Worm (Caenorhabditis elegans) whole organism, late embryonic: ENCODE measurements around the gene ssq-2.

Experiments used
- C08G9.2 ChIP-seq: sonication (generic microtip); optimal IDR thresholded peaks from 2 replicates; lab custom pipeline; 2016; ENCODE audit warnings: mild to moderate bottlenecking, missing genetic modification characterization, moderate library complexity, missing compliant biosample characterization
- C38D4.7 ChIP-seq: fragments of 200-800 bp; sonication (Bioruptor generic); optimal IDR thresholded peaks from 2 replicates; lab custom pipeline; 2018; ENCODE audit warnings: mild to moderate bottlenecking, missing genetic modification characterization, moderate library complexity, missing compliant biosample characterization
- K09A11.1 ChIP-seq: sonication (generic microtip); optimal IDR thresholded peaks from 2 replicates; lab custom pipeline; 2017; ENCODE audit warnings: antibody characterized with exemption, mild to moderate bottlenecking, missing genetic modification characterization, missing compliant biosample characterization; ENCODE audit not compliant: insufficient read depth
- ceh-14 ChIP-seq: sonication (generic microtip); optimal IDR thresholded peaks from 2 replicates; lab custom pipeline; 2016; ENCODE audit warnings: missing genotype, missing genetic modification characterization, missing compliant biosample characterization
- ceh-19 ChIP-seq: fragments of 200-800 bp; sonication (Bioruptor generic); optimal IDR thresholded peaks from 2 replicates; lab custom pipeline; 2018; ENCODE audit warnings: mild to moderate bottlenecking, missing genetic modification characterization, missing compliant biosample characterization
- ceh-22 ChIP-seq: sonication (generic microtip); optimal IDR thresholded peaks from 2 replicates; lab custom pipeline; 2017; ENCODE audit warnings: missing biosample characterization, missing genetic modification characterization
- ceh-24 ChIP-seq: sonication (generic microtip); optimal IDR thresholded peaks from 2 replicates; lab custom pipeline; 2016; ENCODE audit warnings: mild to moderate bottlenecking, missing genetic modification characterization, missing compliant biosample characterization
- ceh-34 ChIP-seq: sonication (generic microtip); optimal IDR thresholded peaks from 2 replicates; lab custom pipeline; 2016; ENCODE audit warnings: mild to moderate bottlenecking, missing genetic modification characterization, missing compliant biosample characterization
- ceh-45 ChIP-seq: fragments of 200-800 bp; sonication (Bioruptor generic); IDR thresholded peaks from 2 replicates; pipeline ENCODE4 v1.3.6; 2022; ENCODE audit warnings: missing genetic modification reagents, missing genetic modification characterization, missing compliant biosample characterization
- ceh-6 ChIP-seq: fragments of 200-800 bp; sonication (Bioruptor generic); optimal IDR thresholded peaks from 2 replicates; lab custom pipeline; 2018; ENCODE audit warnings: mild to moderate bottlenecking, missing genetic modification characterization, missing compliant biosample characterization
- ceh-9 ChIP-seq: sonication (generic microtip); optimal IDR thresholded peaks from 2 replicates; lab custom pipeline; 2016; ENCODE audit warnings: mild to moderate bottlenecking, missing genetic modification characterization, inconsistent platforms, missing compliant biosample characterization
- che-1 ChIP-seq: sonication (generic microtip); optimal IDR thresholded peaks from 2 replicates; lab custom pipeline; 2016; ENCODE audit warnings: mild to moderate bottlenecking, missing genetic modification characterization, missing compliant biosample characterization
- dmd-4 ChIP-seq: sonication (generic microtip); optimal IDR thresholded peaks from 2 replicates; lab custom pipeline; 2016; ENCODE audit warnings: borderline replicate concordance, missing genetic modification characterization, missing compliant biosample characterization
- dve-1 ChIP-seq: sonication (generic microtip); optimal IDR thresholded peaks from 2 replicates; lab custom pipeline; 2017; ENCODE audit warnings: antibody characterized with exemption, mild to moderate bottlenecking, missing genetic modification characterization, missing compliant biosample characterization
- elt-2 ChIP-seq: sonication (generic microtip); optimal IDR thresholded peaks from 2 replicates; lab custom pipeline; 2016; ENCODE audit warnings: missing genetic modification reagents, missing genetic modification characterization, missing compliant biosample characterization
- eyg-1 ChIP-seq: sonication (generic microtip); optimal IDR thresholded peaks from 2 replicates; lab custom pipeline; 2016; ENCODE audit warnings: missing genotype, missing genetic modification characterization, missing compliant biosample characterization
- fkh-10 ChIP-seq: fragments of 150-350 bp; optimal IDR thresholded peaks from 2 replicates; lab custom pipeline; 2014; ENCODE audit warnings: missing biosample characterization, missing genetic modification reagents, missing genetic modification characterization
- gmeb-2 ChIP-seq: sonication (generic microtip); optimal IDR thresholded peaks from 2 replicates; lab custom pipeline; 2016; ENCODE audit warnings: missing genetic modification characterization, inconsistent platforms, missing compliant biosample characterization
- hlh-15 ChIP-seq: sonication (generic microtip); optimal IDR thresholded peaks from 2 replicates; lab custom pipeline; 2016; ENCODE audit warnings: missing genetic modification characterization, missing compliant biosample characterization
- hlh-30 ChIP-seq: sonication (generic microtip); optimal IDR thresholded peaks from 2 replicates; lab custom pipeline; 2017; ENCODE audit warnings: antibody characterized with exemption, missing genetic modification characterization, missing compliant biosample characterization; ENCODE audit not compliant: insufficient read depth
- hlh-6 ChIP-seq: sonication (generic microtip); optimal IDR thresholded peaks from 2 replicates; lab custom pipeline; 2016; ENCODE audit warnings: missing genotype, missing genetic modification characterization, missing compliant biosample characterization
- hlh-8 ChIP-seq: sonication (generic microtip); optimal IDR thresholded peaks from 2 replicates; lab custom pipeline; 2016; ENCODE audit warnings: missing genotype, missing genetic modification characterization, missing compliant biosample characterization
- lim-6 ChIP-seq: sonication (generic microtip); optimal IDR thresholded peaks from 2 replicates; lab custom pipeline; 2016; ENCODE audit warnings: missing genetic modification characterization, missing compliant biosample characterization
- lin-11 ChIP-seq: fragments of 200-800 bp; sonication (Bioruptor generic); optimal IDR thresholded peaks from 2 replicates; lab custom pipeline; 2018; ENCODE audit warnings: mild to moderate bottlenecking, missing genetic modification characterization, missing compliant biosample characterization
- madf-2 ChIP-seq: sonication (generic microtip); optimal IDR thresholded peaks from 2 replicates; lab custom pipeline; 2017; ENCODE audit warnings: missing genetic modification characterization, missing compliant biosample characterization
- nfya-1 ChIP-seq: sonication (generic microtip); optimal IDR thresholded peaks from 2 replicates; lab custom pipeline; 2017; ENCODE audit warnings: missing genetic modification characterization, mild to moderate bottlenecking, missing compliant biosample characterization, antibody characterized with exemption, moderate library complexity
- nhr-232 ChIP-seq: sonication (generic microtip); optimal IDR thresholded peaks from 2 replicates; lab custom pipeline; 2016; ENCODE audit warnings: missing genetic modification characterization, missing compliant biosample characterization
- npax-4 ChIP-seq: sonication (generic microtip); optimal IDR thresholded peaks from 2 replicates; lab custom pipeline; 2016; ENCODE audit warnings: missing genetic modification characterization, missing compliant biosample characterization
- pat-9 ChIP-seq: fragments of 200-800 bp; sonication (Bioruptor generic); optimal IDR thresholded peaks from 2 replicates; lab custom pipeline; 2018; ENCODE audit warnings: mild to moderate bottlenecking, missing genetic modification characterization, moderate library complexity, missing compliant biosample characterization
- pax-1 ChIP-seq: fragments of 150-350 bp; optimal IDR thresholded peaks from 2 replicates; lab custom pipeline; 2014; ENCODE audit warnings: missing biosample characterization, missing genetic modification characterization
- pros-1 ChIP-seq: fragments of 150-350 bp; optimal IDR thresholded peaks from 2 replicates; lab custom pipeline; 2014; ENCODE audit warnings: missing biosample characterization, missing genetic modification reagents, missing genetic modification characterization
- sox-4 ChIP-seq: sonication (generic microtip); optimal IDR thresholded peaks from 2 replicates; lab custom pipeline; 2017; ENCODE audit warnings: mild to moderate bottlenecking, missing genetic modification characterization, inconsistent platforms, missing compliant biosample characterization
- tbx-2 ChIP-seq: sonication (generic microtip); optimal IDR thresholded peaks from 2 replicates; lab custom pipeline; 2016; ENCODE audit warnings: missing genetic modification characterization, missing compliant biosample characterization
- tbx-7 ChIP-seq: sonication (generic microtip); optimal IDR thresholded peaks from 2 replicates; lab custom pipeline; 2016; ENCODE audit warnings: missing genotype, missing genetic modification characterization, missing compliant biosample characterization
- ttx-3 ChIP-seq: sonication (generic microtip); optimal IDR thresholded peaks from 2 replicates; lab custom pipeline; 2016; ENCODE audit warnings: missing genetic modification reagents, missing genetic modification characterization, missing compliant biosample characterization
- unc-55 ChIP-seq: sonication (generic microtip); optimal IDR thresholded peaks from 2 replicates; lab custom pipeline; 2017; ENCODE audit warnings: missing biosample characterization, missing genetic modification reagents, missing genetic modification characterization
- unc-86 ChIP-seq: sonication (generic microtip); optimal IDR thresholded peaks from 2 replicates; lab custom pipeline; 2016; ENCODE audit warnings: missing genetic modification characterization, missing compliant biosample characterization

Gene ssq-2

ce11 chrIV:5038744-5039143 lies 42.8 kb downstream of the ssq-2 start:
- TF ChIP-seq hlh-8 = no peak
- 0 out of 2 replicates have a peak, but pooled peaks have one; percentile 8 for TF ChIP-seq ceh-45 (GFP tag; lab: Robert Waterston, UW)
- TF ChIP-seq ceh-34 (tag; lab: Kevin White, UChicago) = no peak
- TF ChIP-seq tbx-2 (tag; lab: Kevin White, UChicago) = no peak
- TF ChIP-seq C38D4.7 (GFP tag; lab: Kevin White, UChicago) = peak; percentile 26
- TF ChIP-seq fkh-10 (GFP tag; lab: Kevin White, UChicago) = no peak
- no peak for TF ChIP-seq pax-1 (tag; lab: Kevin White, UChicago)
- TF ChIP-seq ceh-6 (GFP tag; lab: Kevin White, UChicago) = peak; percentile 21
- no peak for TF ChIP-seq eyg-1 (tag; lab: Kevin White, UChicago)
- TF ChIP-seq hlh-6 = no peak
- TF ChIP-seq ttx-3 (tag; lab: Kevin White, UChicago) = peak; percentile 39
- no peak for TF ChIP-seq madf-2
- TF ChIP-seq ceh-14 (tag; lab: Kevin White, UChicago) = no peak
- TF ChIP-seq pat-9 (tag; lab: Kevin White, UChicago) = peak; percentile 23
- no peak for TF ChIP-seq npax-4
- no peak for TF ChIP-seq K09A11.1 (tag; lab: Kevin White, UChicago)
- no peak for TF ChIP-seq hlh-15
- no peak for TF ChIP-seq ceh-22 (tag; lab: Kevin White, UChicago)
- TF ChIP-seq hlh-30 (tag; lab: Kevin White, UChicago) = no peak
- TF ChIP-seq che-1 = peak; percentile 39
- TF ChIP-seq nfya-1 (tag; lab: Kevin White, UChicago) = peak; percentile 3
- TF ChIP-seq pros-1 (tag; lab: Kevin White, UChicago) = no peak
- no peak for TF ChIP-seq elt-2
- no peak for TF ChIP-seq tbx-7 (tag; lab: Kevin White, UChicago)
- peak; percentile 32 for TF ChIP-seq nhr-232 (tag; lab: Kevin White, UChicago)
- TF ChIP-seq dmd-4 (tag; lab: Kevin White, UChicago) = no peak
- TF ChIP-seq lin-11 = peak; percentile 3
- peak; percentile 29 for TF ChIP-seq sox-4 (tag; lab: Kevin White, UChicago)
- peak; percentile 38 for TF ChIP-seq gmeb-2 (tag; lab: Kevin White, UChicago)
- no peak for TF ChIP-seq C08G9.2 (tag; lab: Kevin White, UChicago)

ce11 chrIV:5045389-5045788 lies 49.4 kb downstream of the ssq-2 start, which contains the start of gene hot-9:
Gene hot-9 (minus strand): TSS chrIV:5045489.
- TF ChIP-seq lim-6 (tag; lab: Kevin White, UChicago) (no peak), dve-1 (tag; lab: Kevin White, UChicago) (no peak), ceh-9 (no peak), ceh-45 (GFP tag; lab: Robert Waterston, UW) (no peak), ceh-19 (GFP tag; lab: Kevin White, UChicago) (no peak), unc-86 (tag; lab: Kevin White, UChicago) (no peak), eyg-1 (tag; lab: Kevin White, UChicago) (no peak), hlh-15 (no peak), pros-1 (tag; lab: Kevin White, UChicago) (no peak), unc-55 (no peak), ceh-24 (tag; lab: Kevin White, UChicago) (no peak), hlh-30 (tag; lab: Kevin White, UChicago) (no peak), lin-11 (no peak)
- TF ChIP-seq, all 69 proteins: peak for 0
